Fruit fly (Drosophila melanogaster) whole organism, pupa: ENCODE data around the gene Nsf2.

ENCODE experiments used
- CG12605 ChIP-seq: fragments of 200-800 bp; sonication (Bioruptor generic); IDR thresholded peaks from 2 replicates; pipeline ENCODE4 v1.3.6; 2022; ENCODE audit warnings: missing biosample characterization, missing genetic modification characterization
- CG13204 ChIP-seq: fragments of 200-800 bp; sonication (Bioruptor generic); optimal IDR thresholded peaks from 2 replicates; lab custom pipeline; 2018; ENCODE audit warnings: missing biosample characterization, mild to moderate bottlenecking, missing genetic modification characterization, moderate library complexity
- CG32121 ChIP-seq: fragments of 200-800 bp; sonication (Bioruptor generic); IDR thresholded peaks from 2 replicates; pipeline ENCODE4 v1.3.6; 2022; ENCODE audit warnings: missing biosample characterization, missing genetic modification characterization
- CG34367 ChIP-seq: fragments of 200-800 bp; sonication (Bioruptor generic); optimal IDR thresholded peaks from 2 replicates; lab custom pipeline; 2018; ENCODE audit warnings: missing biosample characterization, mild to moderate bottlenecking, missing genetic modification characterization
- CG8301 ChIP-seq: fragments of 200-800 bp; sonication (Bioruptor generic); optimal IDR thresholded peaks from 2 replicates; lab custom pipeline; 2018; ENCODE audit warnings: missing biosample characterization, mild to moderate bottlenecking, missing genetic modification characterization
- D1 ChIP-seq: fragments of 200-800 bp; sonication (Bioruptor generic); optimal IDR thresholded peaks from 2 replicates; lab custom pipeline; 2018; ENCODE audit warnings: missing biosample characterization, mild to moderate bottlenecking, missing genetic modification characterization, moderate library complexity
- EcR ChIP-seq: fragments of 200-800 bp; sonication (Bioruptor generic); optimal IDR thresholded peaks from 3 replicates; lab custom pipeline; 2019; ENCODE audit warnings: missing biosample characterization, missing genetic modification characterization, mild to moderate bottlenecking, moderate library complexity, missing genetic modification reagents
- Ets98B ChIP-seq: fragments of 200-800 bp; sonication (Bioruptor generic); IDR thresholded peaks from 2 replicates; pipeline ENCODE4 v1.3.6; 2022; ENCODE audit warnings: missing biosample characterization, missing genetic modification characterization
- Pif1A ChIP-seq: fragments of 200-800 bp; sonication (Bioruptor generic); optimal IDR thresholded peaks from 3 replicates; lab custom pipeline; 2016; ENCODE audit warnings: missing biosample characterization, missing genetic modification characterization
- Pif1B ChIP-seq: fragments of 200-800 bp; sonication (Bioruptor generic); optimal IDR thresholded peaks from 3 replicates; lab custom pipeline; 2016; ENCODE audit warnings: missing biosample characterization, missing genetic modification characterization
- fd96Ca ChIP-seq: fragments of 200-800 bp; sonication (Bioruptor generic); IDR thresholded peaks from 3 replicates; pipeline ENCODE4 v1.3.6; 2022; ENCODE audit warnings: missing biosample characterization, missing genetic modification characterization
- gl ChIP-seq: fragments of 200-800 bp; sonication (Bioruptor generic); optimal IDR thresholded peaks from 2 replicates; lab custom pipeline; 2018; ENCODE audit warnings: missing biosample characterization, mild to moderate bottlenecking, missing genetic modification characterization

DNA sequence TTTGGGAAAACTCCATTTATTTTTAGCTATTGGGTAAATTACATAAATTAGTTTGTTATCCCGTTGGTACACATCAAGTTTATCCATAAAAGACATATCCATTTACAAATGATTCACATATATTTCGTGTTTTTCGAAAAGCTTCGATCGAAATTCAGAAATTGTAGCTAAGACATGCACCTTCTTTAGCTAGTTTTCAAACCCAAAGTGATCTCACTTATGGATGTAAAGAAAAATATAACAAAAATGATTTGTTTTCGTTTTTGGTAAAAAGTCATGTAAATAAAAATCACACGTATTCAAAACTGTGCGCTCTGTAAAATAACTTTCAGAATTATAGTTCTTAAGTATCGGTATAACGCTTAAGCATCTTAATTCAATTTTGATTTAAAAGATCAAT is 4.3 kb downstream of the Nsf2 start:
- TF ChIP-seq CG34367, result no peak
- no peak for TF ChIP-seq CG13204 (GFP tag; lab: Kevin White, UChicago)
- TF ChIP-seq D1 (tag; lab: Kevin White, UChicago), result peak; percentile 52
- no peak for TF ChIP-seq CG8301 (tag; lab: Kevin White, UChicago)
- no peak for TF ChIP-seq Ets98B (GFP tag; lab: Robert Waterston, UW)
- TF ChIP-seq EcR (GFP tag; lab: Kevin White, UChicago), result no peak
- TF ChIP-seq fd96Ca, result no peak
- TF ChIP-seq Pif1B, result no peak
- no peak for TF ChIP-seq CG32121 (GFP tag; lab: Robert Waterston, UW)
- no peak for TF ChIP-seq CG12605
- TF ChIP-seq Pif1A (GFP tag; lab: Kevin White, UChicago), result no peak
- TF ChIP-seq gl (tag; lab: Kevin White, UChicago), result no peak
